Worm (Caenorhabditis elegans) whole organism, L3 larva: ENCODE results near the gene Y77E11A.23.

Experiments
- ama-1 ChIP-seq: fragments of 150-350 bp; optimal IDR thresholded peaks from 2 replicates; lab custom pipeline; 2018
- elt-2 ChIP-seq: sonication (generic microtip); optimal IDR thresholded peaks from 2 replicates; lab custom pipeline; 2016; ENCODE audit warnings: missing genetic modification reagents, mild to moderate bottlenecking, missing genetic modification characterization, missing compliant biosample characterization
- jun-1 ChIP-seq: fragments of 150-350 bp; optimal IDR thresholded peaks from 2 replicates; lab custom pipeline; 2014; ENCODE audit warnings: missing biosample characterization, missing genetic modification reagents, missing genetic modification characterization
- nhr-11 ChIP-seq: fragments of 150-350 bp; optimal IDR thresholded peaks from 2 replicates; lab custom pipeline; 2014; ENCODE audit warnings: missing biosample characterization, missing genetic modification characterization
- nhr-237 ChIP-seq: fragments of 150-350 bp; optimal IDR thresholded peaks from 2 replicates; lab custom pipeline; 2014; ENCODE audit warnings: missing biosample characterization, missing genetic modification characterization
- nhr-77 ChIP-seq: fragments of 150-350 bp; optimal IDR thresholded peaks from 2 replicates; lab custom pipeline; 2014; ENCODE audit warnings: missing biosample characterization, missing genetic modification characterization
- skn-1 ChIP-seq: fragments of 150-350 bp; optimal IDR thresholded peaks from 2 replicates; lab custom pipeline; 2014; ENCODE audit warnings: missing biosample characterization, missing genetic modification characterization
- snpc-4 ChIP-seq: fragments of 150-350 bp; optimal IDR thresholded peaks from 2 replicates; lab custom pipeline; 2014; ENCODE audit warnings: missing biosample characterization, missing genetic modification characterization
- tbx-2 ChIP-seq: sonication (generic microtip); optimal IDR thresholded peaks from 2 replicates; lab custom pipeline; 2016; ENCODE audit warnings: mild to moderate bottlenecking, missing genetic modification characterization, missing compliant biosample characterization

ce11 chrIV:1427283-1427682, 2.9 kb downstream of the Y77E11A.23 start, which contains the start of gene clec-171:
- TF ChIP-seq snpc-4 (tag; lab: Kevin White, UChicago) (no peak), nhr-77 (no peak), jun-1 (tag; lab: Kevin White, UChicago) (no peak), ama-1 (no peak), tbx-2 (no peak), skn-1 (tag; lab: Kevin White, UChicago) (no peak), elt-2 (tag; lab: Kevin White, UChicago) (no peak), nhr-11 (tag; lab: Kevin White, UChicago) (no peak), nhr-237 (no peak)
